Worm (Caenorhabditis elegans) whole organism, L1 larva: ENCODE results near the gene F52H2.3.
A peak's percentile ranks its signal among the peaks of the same experiment; 100 is the strongest.

Experiments used
- C04F5.9 ChIP-seq: sonication (generic microtip); optimal IDR thresholded peaks from 2 replicates; lab custom pipeline; 2016; ENCODE audit warnings: missing genetic modification characterization, missing compliant biosample characterization
- C16A3.4 ChIP-seq: fragments of 150-350 bp; optimal IDR thresholded peaks from 2 replicates; lab custom pipeline; 2014; ENCODE audit warnings: missing biosample characterization, missing genetic modification characterization
- Y116A8C.19 ChIP-seq: sonication (generic microtip); optimal IDR thresholded peaks from 2 replicates; lab custom pipeline; 2016; ENCODE audit warnings: missing compliant biosample characterization, missing genetic modification characterization, borderline replicate concordance
- aha-1 ChIP-seq: fragments of 150-350 bp; optimal IDR thresholded peaks from 2 replicates; lab custom pipeline; 2014; ENCODE audit warnings: missing biosample characterization, missing genetic modification characterization
- aly-2 ChIP-seq: fragments of 150-350 bp; optimal IDR thresholded peaks from 2 replicates; lab custom pipeline; 2014; ENCODE audit warnings: missing biosample characterization, missing genetic modification characterization
- blmp-1 ChIP-seq: fragments of 150-350 bp; optimal IDR thresholded peaks from 2 replicates; lab custom pipeline; 2014; ENCODE audit warnings: missing biosample characterization, missing genetic modification characterization
- ceh-82 ChIP-seq, 3 experiments: fragments of 150-350 bp in 1 of 3; sonication (generic microtip) in 2 of 3; optimal IDR thresholded peaks; 2 replicates each; lab custom pipeline; 2014 to 2017; ENCODE audit warnings: missing biosample characterization in 3 of 3, missing genetic modification characterization in 3 of 3
- ceh-88 ChIP-seq: fragments of 200-800 bp; sonication (Bioruptor generic); IDR thresholded peaks from 2 replicates; pipeline ENCODE4 v1.3.6; 2022; ENCODE audit warnings: missing genetic modification characterization, missing compliant biosample characterization
- ceh-90 ChIP-seq: sonication (generic microtip); optimal IDR thresholded peaks from 2 replicates; lab custom pipeline; 2016; ENCODE audit warnings: missing genetic modification characterization, missing compliant biosample characterization
- ces-1 ChIP-seq: fragments of 150-350 bp; optimal IDR thresholded peaks from 2 replicates; lab custom pipeline; 2014; ENCODE audit warnings: missing biosample characterization, missing genetic modification reagents, missing genetic modification characterization
- dpl-1 ChIP-seq, 3 experiments: fragments of 150-350 bp in 2 of 3; sonication (generic microtip) in 1 of 3; optimal IDR thresholded peaks; 2 replicates each; lab custom pipeline; 2014 to 2017; ENCODE audit warnings: missing biosample characterization in 3 of 3, missing genetic modification characterization in 3 of 3, missing genetic modification reagents in 3 of 3
- dsc-1 ChIP-seq: sonication (generic microtip); optimal IDR thresholded peaks from 2 replicates; lab custom pipeline; 2016; ENCODE audit warnings: mild to moderate bottlenecking, missing genetic modification characterization, missing compliant biosample characterization
- efl-1 ChIP-seq, 4 experiments: fragments of 150-350 bp; optimal IDR thresholded peaks in 3 of 4; peaks in 1 of 4; 1 replicate in 1 of 4; 2 replicates in 3 of 4; lab custom pipeline; 2014; ENCODE audit warnings: missing biosample characterization in 2 of 4, missing genetic modification characterization in 2 of 4, missing genetic modification reagents in 2 of 4
- efl-3 ChIP-seq: fragments of 200-800 bp; sonication (Bioruptor generic); optimal IDR thresholded peaks from 2 replicates; lab custom pipeline; 2018; ENCODE audit warnings: mild to moderate bottlenecking, missing genetic modification characterization, missing compliant biosample characterization
- egl-13 ChIP-seq: sonication (generic microtip); optimal IDR thresholded peaks from 2 replicates; lab custom pipeline; 2016; ENCODE audit warnings: missing genotype, missing genetic modification reagents, missing genetic modification characterization, missing compliant biosample characterization
- elt-2 ChIP-seq: sonication (generic microtip); optimal IDR thresholded peaks from 2 replicates; lab custom pipeline; 2016; ENCODE audit warnings: missing genetic modification characterization, mild to moderate bottlenecking, inconsistent platforms, missing compliant biosample characterization, missing genetic modification reagents
- elt-3 ChIP-seq, 6 experiments: fragments of 150-350 bp in 1 of 6; sonication (generic microtip); optimal IDR thresholded peaks; 2 replicates each; lab custom pipeline; 2017 to 2018; ENCODE audit warnings: missing biosample characterization in 6 of 6, missing genetic modification characterization in 6 of 6, inconsistent platforms in 1 of 6
- fkh-4 ChIP-seq: sonication (generic microtip); optimal IDR thresholded peaks from 2 replicates; lab custom pipeline; 2016; ENCODE audit warnings: missing compliant biosample characterization, missing genetic modification characterization, borderline replicate concordance
- fkh-8 ChIP-seq: sonication (generic microtip); optimal IDR thresholded peaks from 2 replicates; lab custom pipeline; 2016; ENCODE audit warnings: mild to moderate bottlenecking, missing genetic modification characterization, missing compliant biosample characterization
- grh-1 ChIP-seq: fragments of 200-800 bp; sonication (Bioruptor generic); IDR thresholded peaks from 2 replicates; pipeline ENCODE4 v1.3.6; 2022; ENCODE audit warnings: missing genetic modification reagents, missing genetic modification characterization, missing compliant biosample characterization
- isw-1 ChIP-seq: fragments of 200-800 bp; sonication (Bioruptor generic); IDR thresholded peaks from 2 replicates; pipeline ENCODE4 v1.3.6; 2022; ENCODE audit warnings: missing genetic modification characterization, missing compliant biosample characterization
- lin-14 ChIP-seq: fragments of 200-800 bp; sonication (Bioruptor generic); optimal IDR thresholded peaks from 2 replicates; lab custom pipeline; 2018; ENCODE audit warnings: mild to moderate bottlenecking, missing genetic modification characterization, moderate library complexity, missing compliant biosample characterization
- lin-35 ChIP-seq, 2 experiments: fragments of 150-350 bp; optimal IDR thresholded peaks; 2 replicates each; lab custom pipeline; 2014; ENCODE audit warnings: missing biosample characterization in 2 of 2, missing genetic modification characterization in 2 of 2, missing genetic modification reagents in 2 of 2
- lin-39 ChIP-seq: fragments of 150-350 bp; optimal IDR thresholded peaks from 2 replicates; lab custom pipeline; 2014; ENCODE audit warnings: missing biosample characterization, missing genetic modification reagents, missing genetic modification characterization
- lsy-2 ChIP-seq, 2 experiments: fragments of 150-350 bp; optimal IDR thresholded peaks; 2 replicates each; lab custom pipeline; 2014; ENCODE audit warnings: missing biosample characterization in 2 of 2, missing genetic modification characterization in 2 of 2
- mdl-1 ChIP-seq, 2 experiments: fragments of 150-350 bp; optimal IDR thresholded peaks; 2 replicates each; lab custom pipeline; 2014 to 2017; ENCODE audit warnings: missing biosample characterization in 2 of 2, missing genetic modification characterization in 2 of 2, inconsistent platforms in 1 of 2
- mef-2 ChIP-seq: fragments of 150-350 bp; optimal IDR thresholded peaks from 2 replicates; lab custom pipeline; 2014; ENCODE audit warnings: missing biosample characterization, missing genetic modification characterization
- mep-1 ChIP-seq: fragments of 150-350 bp; optimal IDR thresholded peaks from 2 replicates; lab custom pipeline; 2014; ENCODE audit warnings: missing biosample characterization, missing genetic modification characterization
- nhr-11 ChIP-seq: fragments of 150-350 bp; optimal IDR thresholded peaks from 2 replicates; lab custom pipeline; 2014; ENCODE audit warnings: missing biosample characterization, missing genetic modification characterization
- nhr-19 ChIP-seq: fragments of 200-800 bp; sonication (Bioruptor generic); conservative IDR thresholded peaks from 2 replicates; pipeline ENCODE4 v1.3.6; 2022; ENCODE audit warnings: missing genetic modification characterization, missing compliant biosample characterization
- nhr-20 ChIP-seq: sonication (generic microtip); optimal IDR thresholded peaks from 2 replicates; lab custom pipeline; 2016; ENCODE audit warnings: mild to moderate bottlenecking, missing genetic modification characterization, missing compliant biosample characterization
- nhr-237 ChIP-seq: fragments of 150-350 bp; optimal IDR thresholded peaks from 2 replicates; lab custom pipeline; 2014; ENCODE audit warnings: missing biosample characterization, missing genetic modification characterization
- nhr-47 ChIP-seq: sonication (generic microtip); optimal IDR thresholded peaks from 2 replicates; lab custom pipeline; 2016; ENCODE audit warnings: mild to moderate bottlenecking, missing genetic modification characterization, moderate library complexity, missing compliant biosample characterization
- nhr-71 ChIP-seq: sonication (generic microtip); optimal IDR thresholded peaks from 2 replicates; lab custom pipeline; 2016; ENCODE audit warnings: mild to moderate bottlenecking, missing genetic modification characterization, moderate library complexity, missing compliant biosample characterization
- nhr-76 ChIP-seq: sonication (generic microtip); optimal IDR thresholded peaks from 2 replicates; lab custom pipeline; 2017; ENCODE audit warnings: missing biosample characterization, missing genetic modification characterization
- nhr-85 ChIP-seq: sonication (generic microtip); peaks from one replicate; lab custom pipeline; 2016; ENCODE audit warnings: missing genetic modification characterization, inconsistent platforms, missing compliant biosample characterization
- pag-3 ChIP-seq: sonication (generic microtip); optimal IDR thresholded peaks from 2 replicates; lab custom pipeline; 2017; ENCODE audit warnings: missing genetic modification characterization, mild to moderate bottlenecking, missing compliant biosample characterization, antibody characterized with exemption, borderline replicate concordance; ENCODE audit not compliant: insufficient read depth
- pax-3 ChIP-seq: fragments of 200-800 bp; sonication (Bioruptor generic); optimal IDR thresholded peaks from 2 replicates; lab custom pipeline; 2018; ENCODE audit warnings: mild to moderate bottlenecking, missing genetic modification characterization, moderate library complexity, missing compliant biosample characterization
- pqm-1 ChIP-seq: sonication (generic microtip); optimal IDR thresholded peaks from 3 replicates; lab custom pipeline; 2017; ENCODE audit warnings: missing biosample characterization, missing genetic modification characterization
- rnt-1 ChIP-seq: sonication (generic microtip); optimal IDR thresholded peaks from 2 replicates; lab custom pipeline; 2016; ENCODE audit warnings: mild to moderate bottlenecking, missing genetic modification characterization, moderate library complexity, missing compliant biosample characterization
- skn-1 ChIP-seq: fragments of 150-350 bp; optimal IDR thresholded peaks from 2 replicates; lab custom pipeline; 2014; ENCODE audit warnings: missing biosample characterization, missing genetic modification characterization
- snpc-4 ChIP-seq: fragments of 150-350 bp; optimal IDR thresholded peaks from 2 replicates; lab custom pipeline; 2014; ENCODE audit warnings: missing biosample characterization, missing genetic modification characterization
- snu-23 ChIP-seq: sonication (generic microtip); optimal IDR thresholded peaks from 2 replicates; lab custom pipeline; 2016; ENCODE audit warnings: missing genetic modification characterization, missing compliant biosample characterization
- sup-37 ChIP-seq: fragments of 200-800 bp; sonication (Bioruptor generic); optimal IDR thresholded peaks from 2 replicates; lab custom pipeline; 2018; ENCODE audit warnings: mild to moderate bottlenecking, missing genetic modification characterization, missing compliant biosample characterization
- swsn-7 ChIP-seq: sonication (generic microtip); optimal IDR thresholded peaks from 2 replicates; lab custom pipeline; 2016; ENCODE audit warnings: missing genetic modification characterization, missing compliant biosample characterization
- tbx-2 ChIP-seq: sonication (generic microtip); optimal IDR thresholded peaks from 2 replicates; lab custom pipeline; 2016; ENCODE audit warnings: missing genetic modification characterization, missing compliant biosample characterization
- unc-30 ChIP-seq: sonication (generic microtip); optimal IDR thresholded peaks from 2 replicates; lab custom pipeline; 2017; ENCODE audit warnings: missing biosample characterization, missing genetic modification characterization
- unc-86 ChIP-seq: sonication (generic microtip); optimal IDR thresholded peaks from 2 replicates; lab custom pipeline; 2016; ENCODE audit warnings: missing genetic modification characterization, missing compliant biosample characterization
- xbp-1 ChIP-seq: sonication (generic microtip); optimal IDR thresholded peaks from 2 replicates; lab custom pipeline; 2016; ENCODE audit warnings: missing genetic modification characterization, missing compliant biosample characterization
- ztf-4 ChIP-seq: fragments of 150-350 bp; optimal IDR thresholded peaks from 2 replicates; lab custom pipeline; 2014; ENCODE audit warnings: missing biosample characterization, missing genetic modification characterization

The F52H2.3 gene

ce11 chrX:2559399-2559798, 18.5 kb upstream of the F52H2.3 start:
- TF ChIP-seq skn-1 (tag; lab: Kevin White, UChicago) (peak; percentile 89), ztf-4 (tag; lab: Kevin White, UChicago) (no peak), nhr-71 (tag; lab: Kevin White, UChicago) (peak; percentile 65), egl-13 (tag; lab: Kevin White, UChicago) (peak; percentile 5), efl-1 (optimal IDR thresholded peaks at IDR 0.05; lab: Kevin White, UChicago) (peak; percentile 6 to 33), efl-1 (GFP tag; optimal IDR thresholded peaks at IDR 0.05 in 1 of 2; lab: Kevin White, UChicago) (peak in 1 of 2 experiments; percentile 85), dpl-1 (GFP tag; optimal IDR thresholded peaks at IDR 0.05; lab: Kevin White, UChicago) (peak in 2 of 3 experiments; percentile 37 to 46), fkh-4 (tag; lab: Kevin White, UChicago) (no peak), C16A3.4 (tag; lab: Kevin White, UChicago) (peak; percentile 18), lsy-2 (tag; optimal IDR thresholded peaks at IDR 0.05; lab: Kevin White, UChicago) (peak; percentile 55 to 60), nhr-85 (tag; lab: Kevin White, UChicago) (peak; percentile 44), lin-35 (GFP tag; optimal IDR thresholded peaks at IDR 0.05; lab: Kevin White, UChicago) (peak; percentile 1 to 62), swsn-7 (tag; lab: Kevin White, UChicago) (peak; percentile 40), snu-23 (GFP tag; lab: Kevin White, UChicago) (peak; percentile 47), blmp-1 (tag; lab: Kevin White, UChicago) (peak; percentile 46), dsc-1 (tag; lab: Kevin White, UChicago) (peak; percentile 5), pag-3 (tag; lab: Kevin White, UChicago) (peak; percentile 5), pqm-1 (tag; lab: Kevin White, UChicago) (no peak), rnt-1 (tag; lab: Kevin White, UChicago) (peak; percentile 62), aly-2 (tag; lab: Kevin White, UChicago) (no peak), xbp-1 (tag; lab: Kevin White, UChicago) (peak; percentile 32), unc-86 (peak; percentile 9), lin-14 (GFP tag; lab: Kevin White, UChicago) (no peak), tbx-2 (tag; lab: Kevin White, UChicago) (peak; percentile 11), mep-1 (peak; percentile 33), unc-30 (tag; lab: Kevin White, UChicago) (no peak), ces-1 (GFP tag; lab: Kevin White, UChicago) (no peak), nhr-47 (tag; lab: Kevin White, UChicago) (peak; percentile 50), nhr-20 (tag; lab: Kevin White, UChicago) (peak; percentile 43), fkh-8 (tag; lab: Kevin White, UChicago) (no peak), ceh-82 (tag; optimal IDR thresholded peaks at IDR 0.05; lab: Kevin White, UChicago) (peak in 2 of 3 experiments; percentile 2 to 10), mdl-1 (tag; optimal IDR thresholded peaks at IDR 0.05; lab: Kevin White, UChicago) (peak in 1 of 2 experiments; percentile 9), nhr-19 (GFP tag; lab: Robert Waterston, UW) (no peak)
- TF ChIP-seq, all 84 proteins: peak for 23

- TF ChIP-seq fkh-8 (tag; lab: Kevin White, UChicago) (peak; percentile 65), elt-3 (tag; optimal IDR thresholded peaks at IDR 0.05; lab: Kevin White, UChicago) (peak in 2 of 6 experiments; percentile 53 to 56), efl-3 (no peak), pax-3 (peak; percentile 21), tbx-2 (tag; lab: Kevin White, UChicago) (peak; percentile 72), sup-37 (GFP tag; lab: Kevin White, UChicago) (peak; percentile 51), snpc-4 (tag; lab: Kevin White, UChicago) (no peak), ceh-90 (tag; lab: Kevin White, UChicago) (no peak), egl-13 (tag; lab: Kevin White, UChicago) (peak; percentile 61), nhr-237 (no peak), mef-2 (tag; lab: Kevin White, UChicago) (peak; percentile 61), dsc-1 (tag; lab: Kevin White, UChicago) (peak; percentile 83), aha-1 (tag; lab: Kevin White, UChicago) (no peak), swsn-7 (tag; lab: Kevin White, UChicago) (peak; percentile 69), Y116A8C.19 (no peak), isw-1 (GFP tag; lab: Robert Waterston, UW) (no peak), nhr-11 (tag; lab: Kevin White, UChicago) (no peak), C04F5.9 (tag; lab: Kevin White, UChicago) (no peak), nhr-76 (no peak), mdl-1 (tag; optimal IDR thresholded peaks at IDR 0.05; lab: Kevin White, UChicago) (peak in 1 of 2 experiments; percentile 74), grh-1 (GFP tag; lab: Robert Waterston, UW) (no peak), ceh-88 (GFP tag; lab: Robert Waterston, UW) (no peak), lin-39 (tag; lab: Kevin White, UChicago) (no peak), mep-1 (peak; percentile 73), elt-2 (tag; lab: Kevin White, UChicago) (peak; percentile 45), lin-35 (GFP tag; optimal IDR thresholded peaks at IDR 0.05; lab: Kevin White, UChicago) (peak; percentile 38 to 77)
Measured at ce11 chrX:2553433-2553860, 12.6 kb upstream of the F52H2.3 start.
